Worm (Caenorhabditis elegans) whole organism, midembryonic: ENCODE results near the gene iglr-2.

ENCODE experiments used
- T22C8.4 ChIP-seq: fragments of 200-800 bp; sonication (Bioruptor generic); IDR thresholded peaks from 2 replicates; pipeline ENCODE4 v1.3.6; 2022; ENCODE audit warnings: missing genetic modification characterization, missing compliant biosample characterization
- cog-1 ChIP-seq: sonication (generic microtip); optimal IDR thresholded peaks from 2 replicates; lab custom pipeline; 2016; ENCODE audit warnings: missing genetic modification characterization, missing compliant biosample characterization
- flt-1 ChIP-seq: fragments of 200-800 bp; sonication (Bioruptor generic); IDR thresholded peaks from 2 replicates; pipeline ENCODE4 v1.3.6; 2022; ENCODE audit warnings: missing genetic modification characterization, missing compliant biosample characterization
- klf-2 ChIP-seq: fragments of 200-800 bp; sonication (Bioruptor generic); conservative IDR thresholded peaks from 2 replicates; pipeline ENCODE4 v1.3.6; 2022; ENCODE audit warnings: missing genetic modification reagents, missing genetic modification characterization, missing compliant biosample characterization
- med-1 ChIP-seq: sonication (generic microtip); optimal IDR thresholded peaks from 2 replicates; lab custom pipeline; 2017; ENCODE audit warnings: missing genetic modification characterization, mild to moderate bottlenecking, missing compliant biosample characterization, antibody characterized with exemption, missing genetic modification reagents; ENCODE audit not compliant: insufficient read depth
- ref-1 ChIP-seq: fragments of 200-800 bp; sonication (Bioruptor generic); conservative IDR thresholded peaks from 2 replicates; pipeline ENCODE4 v1.3.6; 2022; ENCODE audit warnings: missing genetic modification reagents, missing genetic modification characterization, missing compliant biosample characterization
- tab-1 ChIP-seq: fragments of 200-800 bp; sonication (Bioruptor generic); IDR thresholded peaks from 2 replicates; pipeline ENCODE4 v1.3.6; 2022; ENCODE audit warnings: missing genetic modification characterization, missing compliant biosample characterization
- ztf-23 ChIP-seq: fragments of 200-800 bp; sonication (Bioruptor generic); IDR thresholded peaks from 2 replicates; pipeline ENCODE4 v1.3.6; 2022; ENCODE audit warnings: missing genetic modification reagents, missing genetic modification characterization, missing compliant biosample characterization
- ztf-29 ChIP-seq: fragments of 200-800 bp; sonication (Bioruptor generic); IDR thresholded peaks from 2 replicates; pipeline ENCODE4 v1.3.6; 2022; ENCODE audit warnings: missing genetic modification reagents, missing genetic modification characterization, missing compliant biosample characterization

iglr-2 gene

DNA sequence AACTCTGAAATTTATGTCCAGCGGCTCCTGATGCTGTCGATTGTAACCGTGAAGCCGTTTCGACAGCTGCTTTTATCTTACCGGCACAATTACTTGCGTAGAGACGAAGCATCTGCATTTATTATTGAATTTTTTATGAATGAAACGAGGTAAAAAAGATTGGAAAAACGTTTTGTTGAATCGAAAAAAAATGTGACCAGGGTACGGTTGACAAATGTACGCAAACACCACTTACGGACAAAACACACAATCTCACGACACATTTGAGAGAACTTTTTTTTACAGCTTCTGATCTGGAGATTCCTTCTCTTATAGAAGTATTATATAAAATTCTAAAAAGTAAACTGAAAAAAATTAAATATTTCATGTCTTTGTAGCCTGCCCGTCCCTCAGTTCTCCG is 668 bp upstream of the iglr-2 start, which contains the start of the genes mrps-18A and ZC262.2:
TSS of gene mrps-18A (minus strand) at position 141 of the 400 bp plus-strand sequence.
TSS of gene ZC262.2 (plus strand) at position 284 of the 400 bp plus-strand sequence.
- TF ChIP-seq flt-1 (GFP tag; lab: Robert Waterston, UW) (no peak), ztf-23 (no peak), tab-1 (GFP tag; lab: Robert Waterston, UW) (no peak)

DNA sequence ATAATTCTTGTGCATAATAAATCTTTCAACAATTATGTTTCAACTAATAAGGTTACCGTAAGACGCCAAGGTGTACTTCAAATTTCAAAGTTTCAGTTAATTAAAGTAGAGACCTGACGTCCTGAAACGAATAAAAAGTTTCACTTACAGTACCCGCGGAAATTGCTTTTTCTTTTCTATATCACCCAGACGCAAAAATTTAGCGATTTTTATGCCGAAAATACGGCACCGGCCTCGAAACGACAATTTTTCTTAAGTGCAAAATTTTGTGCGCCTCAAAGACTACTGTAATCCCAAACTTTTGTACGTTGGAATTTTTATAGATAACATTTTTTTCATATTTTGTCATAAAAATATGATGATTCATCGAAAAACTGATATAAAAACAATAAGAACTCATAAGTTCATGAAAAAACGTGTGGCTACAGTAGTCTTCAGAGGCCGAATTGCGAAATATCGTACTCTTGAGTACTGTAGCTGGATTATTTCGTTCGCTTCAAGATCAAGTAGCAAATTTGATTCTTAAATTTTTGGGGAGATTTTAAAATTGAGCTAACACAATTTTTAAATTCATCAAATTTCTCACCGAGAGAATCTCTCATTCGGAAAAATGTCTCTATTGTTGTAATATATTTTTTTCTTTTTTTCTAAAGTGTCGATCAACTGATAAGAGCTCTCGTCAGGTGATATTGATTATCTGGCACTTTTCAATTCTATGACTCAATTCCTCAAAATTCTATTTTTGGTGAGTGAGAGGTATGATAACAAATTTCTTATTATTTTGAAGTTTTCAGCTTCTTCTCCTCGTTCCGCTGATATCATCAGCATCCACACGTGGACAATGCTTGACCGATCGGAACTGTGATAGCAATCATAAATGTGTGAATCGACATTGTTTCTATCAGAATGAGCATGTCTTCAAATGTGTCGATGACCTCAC is 5.3 kb downstream of the iglr-2 start, which contains the start of gene ZC262.13:
TSS of gene ZC262.13 (plus strand) at position 641 of the 940 bp plus-strand sequence.
- TF ChIP-seq T22C8.4 (GFP tag; lab: Robert Waterston, UW) (no peak), ref-1 (GFP tag; lab: Robert Waterston, UW) (no peak), cog-1 (tag; lab: Kevin White, UChicago) (no peak), klf-2 (GFP tag; lab: Robert Waterston, UW) (no peak), med-1 (GFP tag; lab: Kevin White, UChicago) (no peak), ztf-29 (GFP tag; lab: Robert Waterston, UW) (no peak), ztf-23 (no peak), flt-1 (GFP tag; lab: Robert Waterston, UW) (no peak), tab-1 (GFP tag; lab: Robert Waterston, UW) (no peak)

DNA sequence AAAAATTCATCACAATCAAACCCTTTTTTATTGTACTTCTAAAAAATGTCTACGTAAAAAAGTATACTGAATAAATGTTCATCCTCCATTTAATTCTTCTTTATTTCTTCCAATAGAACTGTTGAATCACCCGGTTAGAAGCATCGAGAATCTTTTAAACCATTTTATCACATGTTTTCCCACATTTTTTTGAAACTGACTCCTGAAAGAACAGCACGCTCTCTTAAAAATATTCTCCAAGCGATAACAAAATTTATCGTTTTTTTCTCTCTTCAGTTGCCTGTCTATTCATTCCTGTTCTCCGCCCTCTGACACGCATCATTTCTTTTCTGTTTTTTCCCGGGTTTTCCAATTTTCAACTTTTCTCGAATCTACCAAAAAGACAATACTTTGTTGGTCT is 6.7 kb downstream of the iglr-2 start, which contains the start of gene F10E9.12:
TSS of gene F10E9.12 (plus strand) at position 131 of the 400 bp plus-strand sequence.
- no peak for TF ChIP-seq flt-1 (GFP tag; lab: Robert Waterston, UW)

DNA sequence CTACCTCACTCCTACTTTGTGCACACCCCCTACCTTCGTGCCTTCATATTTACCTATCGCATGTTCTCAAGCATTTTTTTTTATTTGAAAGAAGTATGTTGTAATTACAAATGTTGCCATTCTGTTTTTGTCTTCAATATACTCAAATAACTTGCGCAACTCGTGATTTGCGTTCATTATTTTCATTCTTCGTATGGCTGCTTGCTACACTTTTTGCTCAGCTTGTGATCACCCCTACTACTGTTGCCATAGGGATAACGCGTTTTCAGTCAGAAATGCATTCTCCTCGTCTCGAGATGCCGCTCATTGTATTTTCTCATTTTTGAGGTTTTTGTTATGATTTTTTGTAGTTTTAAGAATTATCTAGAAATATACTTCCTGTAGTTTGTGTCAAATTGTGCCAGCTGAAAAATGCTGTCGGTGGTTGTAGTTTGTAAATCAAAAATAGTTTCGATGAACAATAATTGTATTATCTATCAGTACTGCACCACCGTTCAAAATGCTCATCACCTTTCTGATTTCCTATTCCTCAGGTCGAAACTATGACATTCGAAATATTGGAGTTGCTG is 8.4 kb downstream of the iglr-2 start, which contains the start of gene F10E9.1:
TSS of gene F10E9.1 (plus strand) at position 519 of the 569 bp plus-strand sequence.
- no peak for TF ChIP-seq ztf-29 (GFP tag; lab: Robert Waterston, UW)
- TF ChIP-seq cog-1 (tag; lab: Kevin White, UChicago) = no peak
- no peak for TF ChIP-seq tab-1 (GFP tag; lab: Robert Waterston, UW)
- no peak for TF ChIP-seq T22C8.4 (GFP tag; lab: Robert Waterston, UW)
- no peak for TF ChIP-seq ref-1 (GFP tag; lab: Robert Waterston, UW)
- TF ChIP-seq ztf-23 = no peak
- no peak for TF ChIP-seq klf-2 (GFP tag; lab: Robert Waterston, UW)
- no peak for TF ChIP-seq flt-1 (GFP tag; lab: Robert Waterston, UW)
- TF ChIP-seq med-1 (GFP tag; lab: Kevin White, UChicago) = no peak

DNA sequence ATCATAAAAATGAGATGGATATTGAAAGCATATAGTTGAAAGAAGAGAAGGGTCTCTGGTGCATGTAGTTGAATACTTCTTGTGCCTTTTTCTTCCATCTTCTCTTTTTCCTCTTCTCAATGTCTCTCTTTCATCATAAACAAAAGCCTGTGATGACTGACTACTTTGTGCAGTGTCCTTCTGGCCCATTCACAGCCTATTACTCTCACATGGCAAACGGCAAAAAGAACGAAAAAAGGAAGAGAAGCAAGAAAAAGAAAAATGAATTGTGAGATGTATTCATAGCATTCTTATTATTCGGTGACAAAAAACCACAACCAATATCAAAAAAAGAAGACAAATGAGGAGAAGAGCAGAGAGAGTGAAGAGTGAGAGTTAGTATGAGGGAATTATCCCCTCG is 9.9 kb downstream of the iglr-2 start:
- no peak for TF ChIP-seq tab-1 (GFP tag; lab: Robert Waterston, UW)
- TF ChIP-seq flt-1 (GFP tag; lab: Robert Waterston, UW) = no peak
- TF ChIP-seq cog-1 (tag; lab: Kevin White, UChicago) = no peak
- no peak for TF ChIP-seq ref-1 (GFP tag; lab: Robert Waterston, UW)
- no peak for TF ChIP-seq T22C8.4 (GFP tag; lab: Robert Waterston, UW)
- TF ChIP-seq med-1 (GFP tag; lab: Kevin White, UChicago) = no peak
- no peak for TF ChIP-seq ztf-23

DNA sequence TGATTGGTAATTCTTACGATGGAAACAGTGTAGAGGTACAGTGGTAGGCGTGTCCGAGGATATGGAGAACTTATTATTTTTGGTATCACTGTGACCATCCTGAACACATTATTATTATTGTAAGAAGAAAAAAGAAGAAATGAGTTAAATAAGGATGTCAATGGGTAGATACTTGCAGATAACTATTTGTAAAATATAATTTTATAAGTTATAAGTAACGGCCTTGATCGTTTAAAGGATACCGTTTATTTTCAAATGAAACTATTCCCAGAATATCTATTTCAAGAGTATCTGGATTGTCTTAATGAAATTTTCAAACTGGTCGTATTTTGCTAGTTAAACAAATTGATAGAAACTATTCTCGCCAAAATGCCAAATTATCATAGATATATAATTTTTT is 10.9 kb downstream of the iglr-2 start, which contains the start of gene F10E9.10:
TSS of gene F10E9.10 (minus strand) at position 101 of the 400 bp plus-strand sequence.
- TF ChIP-seq cog-1 (tag; lab: Kevin White, UChicago) (no peak), T22C8.4 (GFP tag; lab: Robert Waterston, UW) (no peak), tab-1 (GFP tag; lab: Robert Waterston, UW) (no peak), klf-2 (GFP tag; lab: Robert Waterston, UW) (no peak), ztf-23 (no peak), flt-1 (GFP tag; lab: Robert Waterston, UW) (no peak), ref-1 (GFP tag; lab: Robert Waterston, UW) (no peak), med-1 (GFP tag; lab: Kevin White, UChicago) (no peak), ztf-29 (GFP tag; lab: Robert Waterston, UW) (no peak)

DNA sequence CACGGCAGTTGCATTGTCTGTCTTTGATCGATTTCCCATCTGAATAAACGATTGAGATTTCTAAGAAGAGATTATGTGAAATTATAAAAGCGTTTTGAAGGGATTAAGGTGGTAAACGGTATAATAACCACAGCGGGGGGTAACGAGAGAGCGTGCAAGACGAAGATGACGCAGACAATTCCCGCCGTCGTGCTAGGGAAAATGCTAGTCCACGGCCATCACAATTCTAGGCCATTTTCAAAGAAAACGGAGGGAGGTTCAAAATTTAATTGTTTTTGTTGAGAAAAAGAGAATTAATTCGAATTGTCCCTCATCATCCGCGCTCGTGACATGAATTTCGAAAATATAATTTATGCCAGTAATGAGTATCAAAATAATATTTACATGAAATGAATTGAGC is 12.0 kb downstream of the iglr-2 start, which contains the start of gene F10E9.11:
TSS of gene F10E9.11 (minus strand) at position 161 of the 400 bp plus-strand sequence.
- TF ChIP-seq T22C8.4 (GFP tag; lab: Robert Waterston, UW) (no peak), tab-1 (GFP tag; lab: Robert Waterston, UW) (no peak), ztf-29 (GFP tag; lab: Robert Waterston, UW) (no peak), cog-1 (tag; lab: Kevin White, UChicago) (peak; percentile 63), med-1 (GFP tag; lab: Kevin White, UChicago) (no peak), ztf-23 (peak; percentile 79; the same call in 1 of the 2 replicates), klf-2 (GFP tag; lab: Robert Waterston, UW) (peak; percentile 62; the same call in 1 of the 2 replicates), flt-1 (GFP tag; lab: Robert Waterston, UW) (peak; percentile 81), ref-1 (GFP tag; lab: Robert Waterston, UW) (no peak)

DNA sequence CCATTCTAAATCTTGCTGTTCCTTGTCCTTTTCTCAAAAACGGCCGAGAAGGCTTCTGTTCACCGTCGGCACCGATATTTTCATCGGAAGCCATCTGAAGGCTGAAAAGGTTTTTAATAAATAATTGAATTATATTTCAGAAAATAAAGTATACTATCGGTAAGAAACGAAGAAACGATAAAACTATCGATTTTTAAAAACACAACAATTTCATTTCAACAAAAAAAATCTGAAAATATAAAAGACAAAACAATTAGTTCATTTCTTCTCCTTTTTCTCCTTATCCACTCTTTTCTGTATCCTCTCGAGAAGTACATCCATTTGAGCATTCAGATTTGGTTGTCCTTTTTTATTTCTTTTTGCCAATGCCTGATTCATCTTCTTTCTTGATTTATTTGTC is 12.6 kb downstream of the iglr-2 start, which contains the start of gene sas-4:
TSS of gene sas-4 (minus strand) at position 101 of the 400 bp plus-strand sequence.
- no peak for TF ChIP-seq med-1 (GFP tag; lab: Kevin White, UChicago)
- no peak for TF ChIP-seq T22C8.4 (GFP tag; lab: Robert Waterston, UW)
- TF ChIP-seq ztf-23 = no peak
- TF ChIP-seq tab-1 (GFP tag; lab: Robert Waterston, UW) = no peak
- TF ChIP-seq cog-1 (tag; lab: Kevin White, UChicago) = no peak
- no peak for TF ChIP-seq ref-1 (GFP tag; lab: Robert Waterston, UW)
- no peak for TF ChIP-seq flt-1 (GFP tag; lab: Robert Waterston, UW)
- TF ChIP-seq klf-2 (GFP tag; lab: Robert Waterston, UW) = no peak
- no peak for TF ChIP-seq ztf-29 (GFP tag; lab: Robert Waterston, UW)
